Worm (Caenorhabditis elegans): ENCODE measurements around the gene F49E8.7.

Gene F49E8.7

ce11 chrIV:7507841-7508509, 48.2 kb downstream of the F49E8.7 start, which contains the start of the genes vdac-1 and R05G6.5:
Gene vdac-1 (minus strand): TSS chrIV:7507891.
Gene R05G6.5 (plus strand): TSS chrIV:7508367.
- peak; percentile 75 to 78 for TF ChIP-seq let-607 (tag; optimal IDR thresholded peaks at IDR 0.05)
- no peak for TF ChIP-seq ceh-40 (GFP tag; IDR thresholded peaks at IDR 0.05)
- no peak for TF ChIP-seq B0019.2 (GFP tag; conservative IDR thresholded peaks at IDR 0.05)
- no peak for TF ChIP-seq F57A8.1 (GFP tag; optimal IDR thresholded peaks at IDR 0.05)
- no peak for TF ChIP-seq dpff-1 (tag; optimal IDR thresholded peaks at IDR 0.05)
- no peak for TF ChIP-seq snpc-1.1 (tag; optimal IDR thresholded peaks at IDR 0.05; ENCODE audit: insufficient read depth)
- TF ChIP-seq B0336.3 (GFP tag; IDR thresholded peaks at IDR 0.05): peak; percentile 75
- TF ChIP-seq zfh-2 (GFP tag; conservative IDR thresholded peaks at IDR 0.05): no peak; the same call in none of the 2 replicates
- TF ChIP-seq nfyb-1 (GFP tag; IDR thresholded peaks at IDR 0.05): peak; percentile 44; the same call in 1 of the 2 replicates
- TF ChIP-seq repo-1 (tag; optimal IDR thresholded peaks at IDR 0.05): peak; percentile 45
- TF ChIP-seq F57C9.4 (tag; optimal IDR thresholded peaks at IDR 0.05): no peak
- TF ChIP-seq bed-1 (GFP tag; IDR thresholded peaks at IDR 0.05): no peak
- no peak for TF ChIP-seq pha-4 (tag; optimal IDR thresholded peaks at IDR 0.05)
- 0 out of 2 replicates have a peak, but pooled peaks have one; percentile 40 for TF ChIP-seq ceh-100 (GFP tag; IDR thresholded peaks at IDR 0.05)
- peak; percentile 16 for TF ChIP-seq die-1 (tag; optimal IDR thresholded peaks at IDR 0.05)
- TF ChIP-seq rec-8 (tag; optimal IDR thresholded peaks at IDR 0.05): no peak
- no peak for TF ChIP-seq Y79H2A.3 (GFP tag; conservative IDR thresholded peaks at IDR 0.05)
- no peak for TF ChIP-seq hrde-1 (tag; optimal IDR thresholded peaks at IDR 0.05; ENCODE audit: borderline replicate concordance)
- TF ChIP-seq B0261.1 (tag; optimal IDR thresholded peaks at IDR 0.05): no peak
- peak; percentile 38 for TF ChIP-seq athp-1 (tag; optimal IDR thresholded peaks at IDR 0.05)
- peak; percentile 45 for TF ChIP-seq madf-10 (tag; optimal IDR thresholded peaks at IDR 0.05)
- TF ChIP-seq C17E4.6 (GFP tag; IDR thresholded peaks at IDR 0.05): no peak
- no peak; the same call in 1 of the 2 replicates for TF ChIP-seq attf-6 (GFP tag; IDR thresholded peaks at IDR 0.05)
- TF ChIP-seq hmg-20 (GFP tag; IDR thresholded peaks at IDR 0.05): no peak
- no peak for TF ChIP-seq gei-17 (GFP tag; optimal IDR thresholded peaks at IDR 0.05)
- TF ChIP-seq F22D6.2 (tag; optimal IDR thresholded peaks at IDR 0.05): no peak
- no peak for TF ChIP-seq lsy-27 (tag; optimal IDR thresholded peaks at IDR 0.05; ENCODE audit: borderline replicate concordance, insufficient read depth)
- TF ChIP-seq bed-2 (GFP tag; IDR thresholded peaks at IDR 0.05): no peak
- TF ChIP-seq T26A5.8 (tag; optimal IDR thresholded peaks at IDR 0.05): no peak
- no peak for TF ChIP-seq T07F8.4 (tag; optimal IDR thresholded peaks at IDR 0.05)
- TF ChIP-seq B0035.1 (tag; optimal IDR thresholded peaks at IDR 0.05): no peak
- TF ChIP-seq F55B11.4 (tag; optimal IDR thresholded peaks at IDR 0.05; ENCODE audit: borderline replicate concordance, insufficient read depth): no peak
- peak; percentile 87 for TF ChIP-seq ekl-4 (GFP tag; IDR thresholded peaks at IDR 0.05)
- TF ChIP-seq Y53G8AR.9 (GFP tag; conservative IDR thresholded peaks at IDR 0.05): peak; percentile 86
- no peak for TF ChIP-seq ccch-3 (GFP tag; optimal IDR thresholded peaks at IDR 0.05)
- 0 out of 2 replicates have a peak, but pooled peaks have one; percentile 8 for TF ChIP-seq egrh-3 (GFP tag; IDR thresholded peaks at IDR 0.05)
- peak; percentile 97 for TF ChIP-seq madf-3 (GFP tag; IDR thresholded peaks at IDR 0.05)
- peak; percentile 97 for TF ChIP-seq nhr-80 (tag; optimal IDR thresholded peaks at IDR 0.05)
- no peak for TF ChIP-seq ceh-91 (GFP tag; IDR thresholded peaks at IDR 0.05)
- TF ChIP-seq somi-1 (GFP tag; optimal IDR thresholded peaks at IDR 0.05): peak; percentile 65
- peak in 1 of 3 experiments; percentile 73 for TF ChIP-seq lin-35 (GFP tag; optimal IDR thresholded peaks at IDR 0.05)
- no peak for TF ChIP-seq nhr-27 (tag; optimal IDR thresholded peaks at IDR 0.05)
- no peak for TF ChIP-seq xnd-1 (tag; optimal IDR thresholded peaks at IDR 0.05)
- TF ChIP-seq him-1 (tag; optimal IDR thresholded peaks at IDR 0.05): no peak
- no peak for TF ChIP-seq lag-1 (GFP tag; IDR thresholded peaks at IDR 0.05)
- no peak for TF ChIP-seq ceh-58 (GFP tag; IDR thresholded peaks at IDR 0.05)
- TF ChIP-seq nhr-120 (GFP tag; IDR thresholded peaks at IDR 0.05): no peak

All from whole organism, young adult.